Fruit fly (Drosophila melanogaster): ENCODE results near the gene CG11857.

DNA sequence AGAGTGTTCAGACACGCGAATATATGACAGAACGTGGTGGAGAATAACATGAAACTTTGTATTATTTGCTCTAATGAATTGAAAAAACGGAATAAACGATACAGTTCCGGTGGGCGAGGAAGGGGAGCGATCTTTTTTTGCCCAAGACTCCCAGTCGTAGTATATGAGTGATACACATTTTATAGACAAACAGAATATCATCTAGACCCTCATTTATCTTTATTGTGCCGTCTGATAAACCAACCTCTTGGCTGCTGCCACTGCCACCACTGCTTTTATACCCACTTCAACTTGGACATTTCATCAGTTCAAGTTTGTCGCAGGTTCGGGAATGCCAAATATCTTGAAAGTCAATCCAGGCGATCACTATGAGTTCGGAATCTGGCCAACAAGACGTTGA lies 42.7 kb upstream of the CG11857 start, which contains the start of gene CG31106:
- TF ChIP-seq OdsH (GFP tag; optimal IDR thresholded peaks at IDR 0.05) (no peak), CG6792 (GFP tag; optimal IDR thresholded peaks at IDR 0.05) (no peak), Smox (GFP tag; optimal IDR thresholded peaks at IDR 0.05) (no peak), CG4318 (GFP tag; optimal IDR thresholded peaks at IDR 0.05) (no peak), eg (GFP tag; IDR thresholded peaks at IDR 0.05) (no peak), CG8319 (GFP tag; optimal IDR thresholded peaks at IDR 0.05) (no peak), CG16779 (tag; optimal IDR thresholded peaks at IDR 0.05) (no peak), dac (GFP tag; optimal IDR thresholded peaks at IDR 0.05) (no peak), topi (GFP tag; optimal IDR thresholded peaks at IDR 0.05) (no peak), salr (GFP tag; optimal IDR thresholded peaks at IDR 0.05) (no peak), CG34406 (GFP tag; optimal IDR thresholded peaks at IDR 0.05) (no peak), Lpt (GFP tag; optimal IDR thresholded peaks at IDR 0.05) (no peak)

Data from whole organism, prepupa.